Worm (Caenorhabditis elegans) whole organism, L4/young adult: ENCODE measurements around the gene tsp-16.

Source experiments
- W03F9.2 ChIP-seq: fragments of 150-350 bp; optimal IDR thresholded peaks from 2 replicates; lab custom pipeline; 2014; ENCODE audit warnings: missing biosample characterization, missing genetic modification characterization
- dao-5 ChIP-seq: sonication (generic microtip); optimal IDR thresholded peaks from 2 replicates; lab custom pipeline; 2016; ENCODE audit warnings: missing genotype, missing genetic modification characterization, moderate library complexity, missing compliant biosample characterization
- him-1 ChIP-seq: sonication (generic microtip); optimal IDR thresholded peaks from 2 replicates; lab custom pipeline; 2016; ENCODE audit warnings: missing genotype, missing genetic modification reagents, missing genetic modification characterization, missing compliant biosample characterization

The tsp-16 gene

ce11 chrX:6996448-6996847 is at the start of gene tsp-16, which contains the start of gene F01E11.20:
TSS of gene tsp-16 (minus strand) at chrX:6996620.
TSS of gene F01E11.20 (minus strand) at chrX:6996548.
- TF ChIP-seq him-1 (no peak), dao-5 (tag; lab: Kevin White, UChicago) (no peak), W03F9.2 (tag; lab: Kevin White, UChicago) (no peak)

ce11 chrX:7040760-7041159 is 44.3 kb upstream of the tsp-16 start:
- no peak for TF ChIP-seq W03F9.2 (tag; lab: Kevin White, UChicago)
- no peak for TF ChIP-seq him-1
- no peak for TF ChIP-seq dao-5 (tag; lab: Kevin White, UChicago)

ce11 chrX:7037998-7038397 is 41.6 kb upstream of the tsp-16 start:
- no peak for TF ChIP-seq W03F9.2 (tag; lab: Kevin White, UChicago)
- TF ChIP-seq him-1, result no peak
- no peak for TF ChIP-seq dao-5 (tag; lab: Kevin White, UChicago)

ce11 chrX:7035937-7036336 is 39.5 kb upstream of the tsp-16 start, which contains the start of gene cest-19:
TSS of gene cest-19 (minus strand) at chrX:7036037.
- TF ChIP-seq him-1 (no peak), W03F9.2 (tag; lab: Kevin White, UChicago) (no peak), dao-5 (tag; lab: Kevin White, UChicago) (no peak)

ce11 chrX:7033716-7034270 is 37.4 kb upstream of the tsp-16 start:
- TF ChIP-seq dao-5 (tag; lab: Kevin White, UChicago) (no peak), him-1 (no peak), W03F9.2 (tag; lab: Kevin White, UChicago) (no peak)

ce11 chrX:7028836-7029235 is 32.4 kb upstream of the tsp-16 start, which contains the start of gene flp-26:
TSS of gene flp-26 (plus strand) at chrX:7029136.
- TF ChIP-seq W03F9.2 (tag; lab: Kevin White, UChicago) (no peak), dao-5 (tag; lab: Kevin White, UChicago) (no peak), him-1 (no peak)

ce11 chrX:7019733-7020132 is 23.3 kb upstream of the tsp-16 start, which contains the start of gene cah-5:
TSS of gene cah-5 (plus strand) at chrX:7020033.
- no peak for TF ChIP-seq him-1
- TF ChIP-seq W03F9.2 (tag; lab: Kevin White, UChicago), result no peak
- TF ChIP-seq dao-5 (tag; lab: Kevin White, UChicago), result no peak

ce11 chrX:7005919-7006318 is 9.5 kb upstream of the tsp-16 start:
- TF ChIP-seq him-1 (no peak), dao-5 (tag; lab: Kevin White, UChicago) (no peak), W03F9.2 (tag; lab: Kevin White, UChicago) (no peak)

ce11 chrX:7005475-7005874 is 9.1 kb upstream of the tsp-16 start, which contains the start of gene tyra-2:
TSS of gene tyra-2 (minus strand) at chrX:7005575.
- TF ChIP-seq dao-5 (tag; lab: Kevin White, UChicago), result no peak
- TF ChIP-seq him-1, result no peak
- TF ChIP-seq W03F9.2 (tag; lab: Kevin White, UChicago), result no peak

- TF ChIP-seq W03F9.2 (tag; lab: Kevin White, UChicago) (no peak), dao-5 (tag; lab: Kevin White, UChicago) (no peak), him-1 (no peak)
Observed at ce11 chrX:7001933-7002332, 5.5 kb upstream of the tsp-16 start.

- TF ChIP-seq him-1 (no peak), dao-5 (tag; lab: Kevin White, UChicago) (no peak), W03F9.2 (tag; lab: Kevin White, UChicago) (no peak)
Observed at ce11 chrX:6991427-6991826, 5.0 kb downstream of the tsp-16 start, which contains the start of gene ugt-57. TSS of gene ugt-57 (plus strand) at chrX:6991727.

- TF ChIP-seq dao-5 (tag; lab: Kevin White, UChicago) (no peak), W03F9.2 (tag; lab: Kevin White, UChicago) (no peak), him-1 (no peak)
Observed at ce11 chrX:6989342-6989741, 7.1 kb downstream of the tsp-16 start, which contains the start of gene F01E11.18. TSS of gene F01E11.18 (plus strand) at chrX:6989642.

ce11 chrX:6988212-6988611 is 8.2 kb downstream of the tsp-16 start:
- TF ChIP-seq W03F9.2 (tag; lab: Kevin White, UChicago), result no peak
- no peak for TF ChIP-seq him-1
- TF ChIP-seq dao-5 (tag; lab: Kevin White, UChicago), result no peak

ce11 chrX:6971301-6971700 is 25.1 kb downstream of the tsp-16 start:
- TF ChIP-seq dao-5 (tag; lab: Kevin White, UChicago) (no peak), him-1 (no peak), W03F9.2 (tag; lab: Kevin White, UChicago) (no peak)

ce11 chrX:6970134-6970533 is 26.3 kb downstream of the tsp-16 start:
- TF ChIP-seq dao-5 (tag; lab: Kevin White, UChicago) (no peak), W03F9.2 (tag; lab: Kevin White, UChicago) (no peak), him-1 (no peak)
